Worm (Caenorhabditis elegans) whole organism, early embryonic: ENCODE data around the gene atln-2.

Experiments
- B0310.2 ChIP-seq: sonication (generic microtip); optimal IDR thresholded peaks from 2 replicates; lab custom pipeline; 2016; ENCODE audit warnings: mild to moderate bottlenecking, missing genetic modification characterization, missing compliant biosample characterization
- F13C5.2 ChIP-seq: sonication (generic microtip); optimal IDR thresholded peaks from 2 replicates; lab custom pipeline; 2017; ENCODE audit warnings: mild to moderate bottlenecking, missing genetic modification characterization, inconsistent platforms, missing compliant biosample characterization
- aly-1 ChIP-seq: sonication (generic microtip); optimal IDR thresholded peaks from 2 replicates; lab custom pipeline; 2016; ENCODE audit warnings: missing genetic modification characterization, missing compliant biosample characterization
- ama-1 ChIP-seq: fragments of 150-350 bp; optimal IDR thresholded peaks from 2 replicates; lab custom pipeline; 2014
- ceh-13 ChIP-seq: fragments of 200-800 bp; sonication (Bioruptor generic); optimal IDR thresholded peaks from 2 replicates; lab custom pipeline; 2018; ENCODE audit warnings: mild to moderate bottlenecking, missing genetic modification characterization, missing compliant biosample characterization
- hmbx-1 ChIP-seq: sonication (generic microtip); optimal IDR thresholded peaks from 2 replicates; lab custom pipeline; 2016; ENCODE audit warnings: mild to moderate bottlenecking, missing genetic modification characterization, missing compliant biosample characterization
- pes-1 ChIP-seq: fragments of 200-800 bp; sonication (Bioruptor generic); IDR thresholded peaks from 2 replicates; pipeline ENCODE4 v1.3.6; 2022; ENCODE audit warnings: missing genetic modification reagents, missing genetic modification characterization, missing compliant biosample characterization
- scrt-1 ChIP-seq: fragments of 200-800 bp; sonication (Bioruptor generic); IDR thresholded peaks from 2 replicates; pipeline ENCODE4 v1.3.6; 2022; ENCODE audit warnings: missing genetic modification characterization, missing compliant biosample characterization
- sea-1 ChIP-seq: fragments of 200-800 bp; sonication (Bioruptor generic); conservative IDR thresholded peaks from 2 replicates; pipeline ENCODE4 v1.3.6; 2022; ENCODE audit warnings: missing genetic modification characterization, missing compliant biosample characterization
- tbx-37 ChIP-seq: fragments of 200-800 bp; sonication (Bioruptor generic); conservative IDR thresholded peaks from 2 replicates; pipeline ENCODE4 v1.3.6; 2022; ENCODE audit warnings: missing genetic modification reagents, missing genetic modification characterization, missing compliant biosample characterization
- tra-4 ChIP-seq: sonication (generic microtip); optimal IDR thresholded peaks from 2 replicates; lab custom pipeline; 2017; ENCODE audit warnings: missing genetic modification characterization, missing compliant biosample characterization

DNA sequence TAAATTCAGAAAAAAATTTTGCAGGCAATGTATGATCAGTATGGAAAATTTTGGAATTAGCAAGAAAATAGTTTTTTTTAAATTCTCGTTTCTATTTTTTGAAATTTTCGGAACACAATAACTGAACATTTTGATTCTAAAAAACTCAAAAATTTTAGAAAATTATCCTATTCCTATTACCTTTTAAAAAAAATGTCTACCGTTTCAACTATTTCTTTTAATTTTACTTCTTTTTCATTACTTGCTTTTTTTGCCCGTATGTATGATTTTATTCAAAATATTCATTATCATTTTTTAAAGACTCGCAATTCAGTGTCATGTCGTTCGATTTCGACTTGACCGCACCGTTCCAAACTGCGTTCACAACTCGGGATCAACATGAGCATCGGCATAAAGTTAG is at the start of gene atln-2:
- TF ChIP-seq ama-1 (lab: Kevin White, UChicago) = no peak
- TF ChIP-seq tra-4 = no peak
- no peak for TF ChIP-seq aly-1
- no peak for TF ChIP-seq hmbx-1 (tag; lab: Kevin White, UChicago)
- TF ChIP-seq tbx-37 = no peak
- no peak for TF ChIP-seq ceh-13 (GFP tag; lab: Kevin White, UChicago)
- TF ChIP-seq sea-1 (GFP tag; lab: Robert Waterston, UW) = no peak
- no peak for TF ChIP-seq scrt-1
- TF ChIP-seq B0310.2 (tag; lab: Kevin White, UChicago) = no peak
- TF ChIP-seq pes-1 (GFP tag; lab: Robert Waterston, UW) = no peak
- TF ChIP-seq F13C5.2 (tag; lab: Kevin White, UChicago) = no peak
